Worm (Caenorhabditis elegans): ENCODE measurements around the gene F49E11.2.

Gene F49E11.2

ce11 chrIV:13046848-13047247 lies 8.1 kb upstream of the F49E11.2 start, which contains the start of gene scl-9:
Gene scl-9 (plus strand): TSS chrIV:13047148.
- TF ChIP-seq ceh-90 (tag; optimal IDR thresholded peaks at IDR 0.05) (no peak), ceh-8 (GFP tag; optimal IDR thresholded peaks at IDR 0.05) (no peak)

ce11 chrIV:13044980-13045379 lies 6.2 kb upstream of the F49E11.2 start:
- TF ChIP-seq snpc-4 (tag; optimal IDR thresholded peaks at IDR 0.05) (no peak), C34B4.2 (tag; optimal IDR thresholded peaks at IDR 0.05) (no peak)

ce11 chrIV:13042091-13042490 lies 3.3 kb upstream of the F49E11.2 start, which contains the start of gene amt-2:
Gene amt-2 (plus strand): TSS chrIV:13042391.
- TF ChIP-seq pax-3 (tag; optimal IDR thresholded peaks at IDR 0.05): no peak
- no peak for TF ChIP-seq tbx-2 (tag; optimal IDR thresholded peaks at IDR 0.05)
- no peak for TF ChIP-seq ztf-11 (tag; optimal IDR thresholded peaks at IDR 0.05)
- no peak for TF ChIP-seq nhr-47 (tag; optimal IDR thresholded peaks at IDR 0.05)
- TF ChIP-seq mef-2 (tag; optimal IDR thresholded peaks at IDR 0.05): no peak
- no peak for TF ChIP-seq nhr-28 (tag; optimal IDR thresholded peaks at IDR 0.05)
- TF ChIP-seq elt-3 (tag; optimal IDR thresholded peaks at IDR 0.05): no peak
- TF ChIP-seq ceh-90 (tag; optimal IDR thresholded peaks at IDR 0.05): no peak
- no peak for TF ChIP-seq mep-1 (tag; optimal IDR thresholded peaks at IDR 0.05)
- TF ChIP-seq hpl-2 (GFP tag; optimal IDR thresholded peaks at IDR 0.05): no peak
- no peak for TF ChIP-seq fkh-10 (GFP tag; optimal IDR thresholded peaks at IDR 0.05)

ce11 chrIV:13041486-13041885 lies 2.7 kb upstream of the F49E11.2 start:
- TF ChIP-seq pqm-1 (tag; optimal IDR thresholded peaks at IDR 0.05): no peak
- no peak for TF ChIP-seq efl-1 (optimal IDR thresholded peaks at IDR 0.05)
- peak in 1 of 2 experiments; percentile 77 for TF ChIP-seq efl-1 (GFP tag; optimal IDR thresholded peaks at IDR 0.05 in 1 of 2)
- no peak for TF ChIP-seq snpc-4 (tag; optimal IDR thresholded peaks at IDR 0.05)
- no peak for TF ChIP-seq tbx-2 (tag; optimal IDR thresholded peaks at IDR 0.05)
- no peak for TF ChIP-seq pag-3 (tag; optimal IDR thresholded peaks at IDR 0.05; ENCODE audit: borderline replicate concordance, insufficient read depth)
- no peak for TF ChIP-seq ama-1 (optimal IDR thresholded peaks at IDR 0.05)
- no peak for TF ChIP-seq nhr-19 (GFP tag; conservative IDR thresholded peaks at IDR 0.05)

ce11 chrIV:13036835-13037234 lies 2.0 kb downstream of the F49E11.2 start:
- TF ChIP-seq blmp-1 (tag; optimal IDR thresholded peaks at IDR 0.05): peak; percentile 7
- TF ChIP-seq hlh-17 (GFP tag; optimal IDR thresholded peaks at IDR 0.05; ENCODE audit: borderline replicate concordance): no peak

- TF ChIP-seq nhr-28 (tag; optimal IDR thresholded peaks at IDR 0.05): no peak
- no peak for TF ChIP-seq efl-1 (optimal IDR thresholded peaks at IDR 0.05)
- peak in 1 of 2 experiments; percentile 64 for TF ChIP-seq efl-1 (GFP tag; optimal IDR thresholded peaks at IDR 0.05 in 1 of 2)
These were observed 3.5 kb downstream of the F49E11.2 start for ce11 chrIV:13035302-13035701.

- TF ChIP-seq lin-14 (GFP tag; optimal IDR thresholded peaks at IDR 0.05): no peak
- TF ChIP-seq dsc-1 (tag; optimal IDR thresholded peaks at IDR 0.05): peak; percentile 20
- peak; percentile 22 for TF ChIP-seq nhr-47 (tag; optimal IDR thresholded peaks at IDR 0.05)
These were observed 5.3 kb downstream of the F49E11.2 start for ce11 chrIV:13033516-13033915.

- TF ChIP-seq nhr-12 (tag; optimal IDR thresholded peaks at IDR 0.05) (no peak), lin-35 (GFP tag; optimal IDR thresholded peaks at IDR 0.05) (peak in 1 of 2 experiments; percentile 24), elt-2 (tag; optimal IDR thresholded peaks at IDR 0.05) (peak; percentile 8), C34B4.2 (tag; optimal IDR thresholded peaks at IDR 0.05) (no peak), mdl-1 (tag; optimal IDR thresholded peaks at IDR 0.05) (no peak), nhr-19 (GFP tag; conservative IDR thresholded peaks at IDR 0.05) (no peak), unc-30 (tag; optimal IDR thresholded peaks at IDR 0.05) (no peak), efl-1 (optimal IDR thresholded peaks at IDR 0.05) (no peak), efl-1 (GFP tag; optimal IDR thresholded peaks at IDR 0.05 in 1 of 2) (peak in 1 of 2 experiments; percentile 77), lin-39 (tag; optimal IDR thresholded peaks at IDR 0.05) (no peak), unc-130 (tag; optimal IDR thresholded peaks at IDR 0.05) (no peak), dpl-1 (GFP tag; optimal IDR thresholded peaks at IDR 0.05) (no peak)
These were observed 6.6 kb downstream of the F49E11.2 start for ce11 chrIV:13032153-13032552.

All from whole organism, L1 larva.